Fruit fly (Drosophila melanogaster): ENCODE data around the gene Tom40.

dm6 chrX:7704262-7705174 is 32.2 kb upstream of the Tom40 start:
- TF ChIP-seq CG6854 (GFP tag; optimal IDR thresholded peaks at IDR 0.05) (no peak), CG3919 (GFP tag; optimal IDR thresholded peaks at IDR 0.05) (no peak), svp (GFP tag) (peak; percentile 71)
